Worm (Caenorhabditis elegans) whole organism, midembryonic: Measurements from ENCODE around the gene eif-3.D.

Experiments
- T22C8.4 ChIP-seq: fragments of 200-800 bp; sonication (Bioruptor generic); IDR thresholded peaks from 2 replicates; pipeline ENCODE4 v1.3.6; 2022; ENCODE audit warnings: missing genetic modification characterization, missing compliant biosample characterization
- cog-1 ChIP-seq: sonication (generic microtip); optimal IDR thresholded peaks from 2 replicates; lab custom pipeline; 2016; ENCODE audit warnings: missing genetic modification characterization, missing compliant biosample characterization
- klf-2 ChIP-seq: fragments of 200-800 bp; sonication (Bioruptor generic); conservative IDR thresholded peaks from 2 replicates; pipeline ENCODE4 v1.3.6; 2022; ENCODE audit warnings: missing genetic modification reagents, missing genetic modification characterization, missing compliant biosample characterization
- tab-1 ChIP-seq: fragments of 200-800 bp; sonication (Bioruptor generic); IDR thresholded peaks from 2 replicates; pipeline ENCODE4 v1.3.6; 2022; ENCODE audit warnings: missing genetic modification characterization, missing compliant biosample characterization
- ztf-23 ChIP-seq: fragments of 200-800 bp; sonication (Bioruptor generic); IDR thresholded peaks from 2 replicates; pipeline ENCODE4 v1.3.6; 2022; ENCODE audit warnings: missing genetic modification reagents, missing genetic modification characterization, missing compliant biosample characterization

- no peak for TF ChIP-seq ztf-23 (GFP tag; lab: Robert Waterston, UW)
- no peak for TF ChIP-seq klf-2
- TF ChIP-seq tab-1 (GFP tag; lab: Robert Waterston, UW), result no peak
- no peak for TF ChIP-seq cog-1 (tag; lab: Kevin White, UChicago)
- no peak for TF ChIP-seq T22C8.4 (GFP tag; lab: Robert Waterston, UW)
Measured at ce11 chrIII:8923240-8923734, 48.1 kb downstream of the eif-3.D start, which contains the start of gene glb-1.
